Fruit fly (Drosophila melanogaster) whole organism, wandering third instar larva: ENCODE results near the gene CG4080.

Experiments used
- CG32264 ChIP-seq: fragments of 200-800 bp; sonication (Bioruptor generic); optimal IDR thresholded peaks from 2 replicates; lab custom pipeline; 2016; ENCODE audit warnings: missing biosample characterization, missing genetic modification characterization
- HLH106 ChIP-seq: fragments of 200-800 bp; optimal IDR thresholded peaks from 3 replicates; lab custom pipeline; 2019; ENCODE audit warnings: missing biosample characterization, mild to moderate bottlenecking, missing genetic modification characterization, moderate library complexity
- OdsH ChIP-seq: fragments of 200-800 bp; sonication (Bioruptor generic); optimal IDR thresholded peaks from 2 replicates; lab custom pipeline; 2016; ENCODE audit warnings: missing biosample characterization, mild to moderate bottlenecking, missing genetic modification characterization
- dmrt93B ChIP-seq: fragments of 200-800 bp; sonication (Bioruptor generic); optimal IDR thresholded peaks from 2 replicates; lab custom pipeline; 2018; ENCODE audit warnings: missing biosample characterization, mild to moderate bottlenecking, missing genetic modification characterization
- ey ChIP-seq: fragments of 200-800 bp; sonication (Bioruptor generic); optimal IDR thresholded peaks from 2 replicates; lab custom pipeline; 2016; ENCODE audit warnings: missing biosample characterization, missing genetic modification characterization
- fru ChIP-seq: fragments of 200-800 bp; sonication (Bioruptor generic); optimal IDR thresholded peaks from 3 replicates; lab custom pipeline; 2016; ENCODE audit warnings: missing biosample characterization, mild to moderate bottlenecking, missing genetic modification characterization
- h ChIP-seq: fragments of 200-800 bp; sonication (Bioruptor generic); optimal IDR thresholded peaks from 3 replicates; lab custom pipeline; 2016; ENCODE audit warnings: missing biosample characterization, mild to moderate bottlenecking, missing genetic modification characterization
- psq ChIP-seq: fragments of 200-800 bp; sonication (Bioruptor generic); optimal IDR thresholded peaks from 3 replicates; lab custom pipeline; 2017; ENCODE audit warnings: missing biosample characterization, mild to moderate bottlenecking, missing genetic modification characterization, moderate library complexity
- usp ChIP-seq: fragments of >200 bp; optimal IDR thresholded peaks from 2 replicates; lab custom pipeline; 2017; ENCODE audit warnings: missing biosample characterization, missing genetic modification characterization

dm6 chr3L:9399013-9399750, at the start of gene CG4080:
- no peak for TF ChIP-seq usp (GFP tag; lab: Kevin White, UChicago)
- peak; percentile 36 for TF ChIP-seq h (GFP tag; lab: Kevin White, UChicago)
- TF ChIP-seq OdsH (GFP tag; lab: Kevin White, UChicago) = peak; percentile 15
- TF ChIP-seq psq = peak; percentile 15
- TF ChIP-seq HLH106 (tag; lab: Kevin White, UChicago) = no peak
- no peak for TF ChIP-seq ey (GFP tag; lab: Kevin White, UChicago)
- TF ChIP-seq fru = peak; percentile 33
- no peak for TF ChIP-seq dmrt93B (GFP tag; lab: Kevin White, UChicago)
- peak; percentile 23 for TF ChIP-seq CG32264 (GFP tag; lab: Kevin White, UChicago)
